Fruit fly (Drosophila melanogaster): ENCODE results near the gene Nup154.

The Nup154 gene

DNA sequence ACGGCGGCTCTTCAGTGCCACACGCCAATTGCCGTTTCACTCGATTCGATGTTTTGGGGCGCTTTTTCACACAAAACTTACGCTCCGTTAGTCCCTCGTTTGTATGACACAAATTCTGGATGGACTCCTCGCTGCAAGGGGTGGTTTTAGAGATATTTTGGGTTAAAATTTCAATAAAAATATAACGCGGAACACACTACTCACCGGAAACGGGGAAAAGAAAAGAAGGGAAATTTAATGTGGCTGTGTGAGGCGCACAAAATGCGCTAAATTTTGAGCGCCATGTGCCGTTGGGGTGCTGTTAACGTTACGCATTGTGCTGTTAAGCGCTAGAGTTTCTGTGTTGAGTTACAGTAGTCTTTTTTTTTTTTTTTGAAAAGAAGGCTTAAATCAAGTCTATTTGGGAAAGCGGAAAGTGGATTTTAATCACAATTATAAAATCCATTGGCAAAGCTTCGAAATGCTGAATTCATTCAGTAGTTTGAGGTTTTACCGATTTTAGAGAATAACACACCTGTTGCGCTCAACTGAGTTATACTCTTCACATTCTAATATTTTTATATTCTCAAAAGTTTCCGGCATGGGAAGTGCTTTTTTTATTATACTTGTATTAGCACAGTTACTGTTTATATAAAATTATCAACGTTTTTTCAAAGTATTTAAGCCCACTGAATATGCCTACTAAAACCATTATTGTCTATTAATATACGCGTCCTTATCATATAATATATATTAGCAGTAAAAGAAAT is 521 bp upstream of the Nup154 start, which contains the start of gene RpL9 (continued):
- TF ChIP-seq CG11398 (GFP tag; optimal IDR thresholded peaks at IDR 0.05): peak; percentile 70
- TF ChIP-seq CG4328 (GFP tag; optimal IDR thresholded peaks at IDR 0.05): peak; percentile 83
- peak; percentile 68 for TF ChIP-seq org-1 (GFP tag; optimal IDR thresholded peaks at IDR 0.05)
- peak; percentile 70 for TF ChIP-seq Camta (GFP tag; optimal IDR thresholded peaks at IDR 0.05)
- peak; percentile 72; the same call in 1 of the 2 replicates for TF ChIP-seq CG14014 (GFP tag; IDR thresholded peaks at IDR 0.05)
- TF ChIP-seq her (GFP tag; optimal IDR thresholded peaks at IDR 0.05): peak; percentile 81
- TF ChIP-seq CG11696 (GFP tag; IDR thresholded peaks at IDR 0.05): peak; percentile 53
- peak; percentile 69 for TF ChIP-seq MBD-R2 (GFP tag; IDR thresholded peaks at IDR 0.05)
- TF ChIP-seq Mad (GFP tag; optimal IDR thresholded peaks at IDR 0.05): peak; percentile 50
- TF ChIP-seq CG17568 (GFP tag; optimal IDR thresholded peaks at IDR 0.05): peak; percentile 93
- TF ChIP-seq CG6254 (GFP tag; optimal IDR thresholded peaks at IDR 0.05): peak; percentile 58
- peak; percentile 85 for TF ChIP-seq bcd (GFP tag; optimal IDR thresholded peaks at IDR 0.05)
- no peak; the same call in 2 of the 3 replicates for TF ChIP-seq zfh1 (GFP tag; IDR thresholded peaks at IDR 0.05)
- TF ChIP-seq CG16779 (GFP tag; IDR thresholded peaks at IDR 0.05): peak; percentile 75
- peak; percentile 84 for TF ChIP-seq nau (GFP tag; optimal IDR thresholded peaks at IDR 0.05)
- TF ChIP-seq CG2199 (GFP tag; IDR thresholded peaks at IDR 0.05): 0 out of 3 replicates have a peak, but pooled peaks have one; percentile 54
- peak; percentile 85 for TF ChIP-seq onecut (GFP tag; IDR thresholded peaks at IDR 0.05)
- TF ChIP-seq CG16813 (GFP tag; IDR thresholded peaks at IDR 0.05; ENCODE audit: partially characterized antibody): no peak
- TF ChIP-seq Jarid2 (GFP tag; optimal IDR thresholded peaks at IDR 0.05): no peak
- peak; percentile 20 for TF ChIP-seq CG5245 (GFP tag; optimal IDR thresholded peaks at IDR 0.05)
- no peak for TF ChIP-seq CG6272 (GFP tag; IDR thresholded peaks at IDR 0.05)
- TF ChIP-seq ranshi (GFP tag; IDR thresholded peaks at IDR 0.05): no peak; the same call in 1 of the 2 replicates
- TF ChIP-seq Xbp1 (GFP tag; optimal IDR thresholded peaks at IDR 0.05): peak; percentile 45
- peak; percentile 47 for TF ChIP-seq CTCF (GFP tag; optimal IDR thresholded peaks at IDR 0.05)
- peak; percentile 74 for TF ChIP-seq pfk (GFP tag; optimal IDR thresholded peaks at IDR 0.05)
- TF ChIP-seq br (optimal IDR thresholded peaks at IDR 0.05): no peak
- TF ChIP-seq CG8290 (GFP tag; optimal IDR thresholded peaks at IDR 0.05): peak; percentile 69
- TF ChIP-seq CG8290 (tag; optimal IDR thresholded peaks at IDR 0.05): no peak
- peak; percentile 78 for TF ChIP-seq CG13775 (GFP tag; optimal IDR thresholded peaks at IDR 0.05)
- TF ChIP-seq Bdp1 (GFP tag; optimal IDR thresholded peaks at IDR 0.05): peak; percentile 17
- peak; percentile 83 for TF ChIP-seq CG12659 (GFP tag; optimal IDR thresholded peaks at IDR 0.05)
- TF ChIP-seq lola (GFP tag; optimal IDR thresholded peaks at IDR 0.05): peak in 1 of 3 experiments; percentile 7
- TF ChIP-seq crp (GFP tag; optimal IDR thresholded peaks at IDR 0.05): peak in 1 of 2 experiments; percentile 40
- TF ChIP-seq CG3995 (GFP tag; optimal IDR thresholded peaks at IDR 0.05): peak; percentile 45
- no peak for TF ChIP-seq Gsc (GFP tag; IDR thresholded peaks at IDR 0.05)
- no peak for TF ChIP-seq CG1602 (GFP tag; optimal IDR thresholded peaks at IDR 0.05)
- TF ChIP-seq danr (GFP tag; IDR thresholded peaks at IDR 0.05): no peak
- TF ChIP-seq insv (GFP tag; optimal IDR thresholded peaks at IDR 0.05): peak in 1 of 2 experiments; percentile 56
- peak; percentile 50 for TF ChIP-seq CG8281 (tag; optimal IDR thresholded peaks at IDR 0.05)
- peak in 1 of 2 experiments; percentile 28 for TF ChIP-seq chif (GFP tag; optimal IDR thresholded peaks at IDR 0.05)
- TF ChIP-seq CG15601 (tag; optimal IDR thresholded peaks at IDR 0.05): peak; percentile 53
- peak; percentile 90 for TF ChIP-seq dm (GFP tag; optimal IDR thresholded peaks at IDR 0.05)
- peak; percentile 46; the same call in 1 of the 2 replicates for TF ChIP-seq gsb (GFP tag; IDR thresholded peaks at IDR 0.05)
- TF ChIP-seq lilli (GFP tag; optimal IDR thresholded peaks at IDR 0.05): peak; percentile 45
- peak; percentile 9 for TF ChIP-seq slou (GFP tag; optimal IDR thresholded peaks at IDR 0.05)
- peak; percentile 69 for TF ChIP-seq CG2116 (GFP tag; optimal IDR thresholded peaks at IDR 0.05)
- TF ChIP-seq gfzf (GFP tag; optimal IDR thresholded peaks at IDR 0.05): peak; percentile 72
- TF ChIP-seq btn (GFP tag; optimal IDR thresholded peaks at IDR 0.05): peak; percentile 41
- TF ChIP-seq bigmax (GFP tag; optimal IDR thresholded peaks at IDR 0.05): peak; percentile 68
- peak; percentile 80 for TF ChIP-seq CG31365 (tag; optimal IDR thresholded peaks at IDR 0.05)
